Fruit fly (Drosophila melanogaster) whole organism, wandering third instar larva: ENCODE measurements around the gene CG11927.

Experiments used
- CG32264 ChIP-seq: fragments of 200-800 bp; sonication (Bioruptor generic); optimal IDR thresholded peaks from 2 replicates; lab custom pipeline; 2016; ENCODE audit warnings: missing biosample characterization, missing genetic modification characterization
- CG9705 ChIP-seq: fragments of 200-800 bp; sonication (Bioruptor generic); optimal IDR thresholded peaks from 2 replicates; lab custom pipeline; 2018; ENCODE audit warnings: missing biosample characterization, mild to moderate bottlenecking, missing genetic modification characterization
- Dfd ChIP-seq: fragments of >200 bp; optimal IDR thresholded peaks from 2 replicates; lab custom pipeline; 2017; ENCODE audit warnings: missing biosample characterization, missing genetic modification characterization
- GATAd ChIP-seq: sonication (Bioruptor generic); optimal IDR thresholded peaks from 2 replicates; lab custom pipeline; 2016; ENCODE audit warnings: missing biosample characterization, missing genetic modification characterization
- Hr83 ChIP-seq: fragments of 200-300 bp; sonication (Bioruptor generic); optimal IDR thresholded peaks from 2 replicates; lab custom pipeline; 2016; ENCODE audit warnings: missing biosample characterization, mild to moderate bottlenecking, missing genetic modification characterization, moderate library complexity; ENCODE audit not compliant: poor library complexity, severe bottlenecking
- Myc ChIP-seq: fragments of >200 bp; optimal IDR thresholded peaks from 2 replicates; lab custom pipeline; 2017
- Vsx2 ChIP-seq: fragments of 200-300, 225-300 bp; sonication (Bioruptor generic); optimal IDR thresholded peaks from 2 replicates; lab custom pipeline; 2018; ENCODE audit warnings: missing biosample characterization, missing genetic modification characterization; ENCODE audit not compliant: partially characterized antibody
- ey ChIP-seq: fragments of 200-800 bp; sonication (Bioruptor generic); optimal IDR thresholded peaks from 2 replicates; lab custom pipeline; 2016; ENCODE audit warnings: missing biosample characterization, missing genetic modification characterization
- foxo ChIP-seq, 2 experiments: fragments of 200-800 bp; sonication (Bioruptor generic); optimal IDR thresholded peaks; 2 replicates in 1 of 2; 3 replicates in 1 of 2; lab custom pipeline; 2016 to 2017; ENCODE audit warnings: missing biosample characterization in 2 of 2, missing genetic modification characterization in 2 of 2
- fru ChIP-seq: fragments of 200-800 bp; sonication (Bioruptor generic); optimal IDR thresholded peaks from 3 replicates; lab custom pipeline; 2016; ENCODE audit warnings: missing biosample characterization, mild to moderate bottlenecking, missing genetic modification characterization
- lola ChIP-seq: fragments of >200 bp; optimal IDR thresholded peaks from 2 replicates; lab custom pipeline; 2017; ENCODE audit warnings: missing biosample characterization, missing genetic modification characterization
- psq ChIP-seq: fragments of 200-800 bp; sonication (Bioruptor generic); optimal IDR thresholded peaks from 3 replicates; lab custom pipeline; 2017; ENCODE audit warnings: missing biosample characterization, mild to moderate bottlenecking, missing genetic modification characterization, moderate library complexity
- rgr ChIP-seq: fragments of 200-800 bp; sonication (Bioruptor generic); optimal IDR thresholded peaks from 3 replicates; lab custom pipeline; 2016; ENCODE audit warnings: missing biosample characterization, mild to moderate bottlenecking, missing genetic modification characterization

- TF ChIP-seq Hr83 (GFP tag; lab: Kevin White, UChicago) (no peak), Dfd (GFP tag; lab: Kevin White, UChicago) (no peak), lola (no peak), CG32264 (GFP tag; lab: Kevin White, UChicago) (no peak), fru (GFP tag; lab: Kevin White, UChicago) (no peak), Vsx2 (GFP tag; lab: Kevin White, UChicago) (peak; percentile 17), GATAd (GFP tag; lab: Kevin White, UChicago) (no peak), rgr (GFP tag; lab: Kevin White, UChicago) (no peak), CG9705 (GFP tag; lab: Kevin White, UChicago) (no peak), ey (GFP tag; lab: Kevin White, UChicago) (no peak), psq (GFP tag; lab: Kevin White, UChicago) (no peak), foxo (GFP tag; optimal IDR thresholded peaks at IDR 0.05; lab: Kevin White, UChicago) (no peak), Myc (lab: Kevin White, UChicago) (no peak)
These were observed 34.6 kb upstream of the CG11927 start for dm6 chr2L:4813023-4813339.
